Fruit fly (Drosophila melanogaster) whole organism, embryonic: ENCODE data around the gene CG5853.

Source experiments
- Antp ChIP-seq: fragments of 200-800 bp; sonication (Bioruptor generic); optimal IDR thresholded peaks from 3 replicates; lab custom pipeline; 2016; ENCODE audit warnings: missing biosample characterization, missing genetic modification characterization
- B-H1 ChIP-seq: fragments of 200-800 bp; sonication (Bioruptor generic); IDR thresholded peaks from 3 replicates; pipeline ENCODE4 v1.3.6; 2022; ENCODE audit warnings: missing biosample characterization, missing genetic modification characterization
- CG10431 ChIP-seq: fragments of 200-800 bp; sonication (Bioruptor generic); optimal IDR thresholded peaks from 3 replicates; lab custom pipeline; 2018; ENCODE audit warnings: missing biosample characterization, mild to moderate bottlenecking, missing genetic modification characterization
- CG10543 ChIP-seq: fragments of 200-800 bp; sonication (Bioruptor generic); optimal IDR thresholded peaks from 3 replicates; lab custom pipeline; 2017; ENCODE audit warnings: missing biosample characterization, mild to moderate bottlenecking, missing genetic modification characterization, moderate library complexity
- CG11247 ChIP-seq: fragments of 200-800 bp; sonication (Bioruptor generic); IDR thresholded peaks from 2 replicates; pipeline ENCODE4 v1.3.6; 2022; ENCODE audit warnings: missing biosample characterization, missing genetic modification characterization
- CG11695 ChIP-seq: fragments of 200-800 bp; sonication (Bioruptor generic); IDR thresholded peaks from 3 replicates; pipeline ENCODE4 v1.3.6; 2022; ENCODE audit warnings: missing biosample characterization, missing genetic modification characterization
- CG11696 ChIP-seq: fragments of 200-800 bp; sonication (Bioruptor generic); IDR thresholded peaks from 2 replicates; pipeline ENCODE4 v1.3.6; 2022; ENCODE audit warnings: missing biosample characterization, missing genetic modification characterization
- CG12744 ChIP-seq: fragments of 200-800 bp; sonication (Bioruptor generic); optimal IDR thresholded peaks from 2 replicates; lab custom pipeline; 2016; ENCODE audit warnings: missing biosample characterization, missing genetic modification characterization
- CG13287 ChIP-seq: fragments of 200-800 bp; sonication (Bioruptor generic); IDR thresholded peaks from 2 replicates; pipeline ENCODE4 v1.3.6; 2022; ENCODE audit warnings: missing biosample characterization, missing genetic modification characterization; ENCODE audit not compliant: partially characterized antibody
- CG13296 ChIP-seq: fragments of 200-800 bp; sonication (Bioruptor generic); optimal IDR thresholded peaks from 3 replicates; lab custom pipeline; 2018; ENCODE audit warnings: missing biosample characterization, mild to moderate bottlenecking, missing genetic modification characterization
- CG13775 ChIP-seq: fragments of 200-800 bp; sonication (Bioruptor generic); optimal IDR thresholded peaks from 3 replicates; lab custom pipeline; 2017; ENCODE audit warnings: missing biosample characterization, mild to moderate bottlenecking, missing genetic modification characterization
- CG13894 ChIP-seq: fragments of 200-800 bp; sonication (Bioruptor generic); optimal IDR thresholded peaks from 3 replicates; lab custom pipeline; 2018; ENCODE audit warnings: missing biosample characterization, mild to moderate bottlenecking, missing genetic modification characterization, moderate library complexity
- CG15479 ChIP-seq: fragments of 200-800 bp; sonication (Bioruptor generic); optimal IDR thresholded peaks from 3 replicates; lab custom pipeline; 2019; ENCODE audit warnings: missing biosample characterization, mild to moderate bottlenecking, missing genetic modification characterization, moderate library complexity
- CG17568 ChIP-seq: fragments of 200-800 bp; sonication (Bioruptor generic); optimal IDR thresholded peaks from 2 replicates; lab custom pipeline; 2018; ENCODE audit warnings: missing biosample characterization, mild to moderate bottlenecking, missing genetic modification characterization, moderate library complexity
- CG32767 ChIP-seq: fragments of 200-800 bp; sonication (Bioruptor generic); IDR thresholded peaks from 2 replicates; pipeline ENCODE4 v1.3.6; 2022; ENCODE audit warnings: missing biosample characterization, missing genetic modification characterization
- CG4404 ChIP-seq: fragments of 200-800 bp; sonication (Bioruptor generic); IDR thresholded peaks from 2 replicates; pipeline ENCODE4 v1.3.6; 2022; ENCODE audit warnings: missing biosample characterization, missing genetic modification characterization
- CG4730 ChIP-seq: fragments of 200-800 bp; sonication (Bioruptor generic); IDR thresholded peaks from 2 replicates; pipeline ENCODE4 v1.3.6; 2022; ENCODE audit warnings: missing biosample characterization, missing genetic modification characterization
- CG6272 ChIP-seq: fragments of 200-800 bp; sonication (Bioruptor generic); IDR thresholded peaks from 2 replicates; pipeline ENCODE4 v1.3.6; 2022; ENCODE audit warnings: missing biosample characterization, missing genetic modification characterization
- CG8924 ChIP-seq: fragments of 200-800 bp; optimal IDR thresholded peaks from 3 replicates; lab custom pipeline; 2019; ENCODE audit warnings: missing biosample characterization, mild to moderate bottlenecking, missing genetic modification characterization, moderate library complexity
- CG9609 ChIP-seq: fragments of 200-800 bp; sonication (Bioruptor generic); optimal IDR thresholded peaks from 3 replicates; lab custom pipeline; 2016; ENCODE audit warnings: missing biosample characterization, missing genetic modification characterization
- Fer1 ChIP-seq: fragments of 200-800 bp; sonication (Bioruptor generic); optimal IDR thresholded peaks from 2 replicates; lab custom pipeline; 2017; ENCODE audit warnings: missing biosample characterization, mild to moderate bottlenecking, missing genetic modification characterization
- H2.0 ChIP-seq: fragments of 200-800 bp; sonication (Bioruptor generic); IDR thresholded peaks from 2 replicates; pipeline ENCODE4 v1.3.6; 2022; ENCODE audit warnings: missing biosample characterization, missing genetic modification characterization
- Hr78 ChIP-seq, 2 experiments: fragments of 200-800 bp in 1 of 2; fragments of >200 bp in 1 of 2; sonication (Bioruptor generic) in 1 of 2; optimal IDR thresholded peaks; 2 replicates each; lab custom pipeline; 2017 to 2019; ENCODE audit warnings: missing biosample characterization in 2 of 2, missing genetic modification characterization in 2 of 2, mild to moderate bottlenecking in 1 of 2, moderate library complexity in 1 of 2
- Med ChIP-seq: fragments of 200-800 bp; sonication (Bioruptor generic); peaks from one replicate; lab custom pipeline; 2016; ENCODE audit warnings: missing biosample characterization, missing genetic modification characterization, mild to moderate bottlenecking, inconsistent platforms, moderate library complexity
- Mes4 ChIP-seq: fragments of 200-800 bp; sonication (Bioruptor generic); optimal IDR thresholded peaks from 2 replicates; lab custom pipeline; 2016; ENCODE audit warnings: missing biosample characterization, missing genetic modification characterization
- Oli ChIP-seq: fragments of 200-800 bp; sonication (Bioruptor generic); optimal IDR thresholded peaks from 2 replicates; lab custom pipeline; 2018; ENCODE audit warnings: missing biosample characterization, mild to moderate bottlenecking, missing genetic modification characterization, moderate library complexity
- Ptx1 ChIP-seq: fragments of 200-800 bp; sonication (Bioruptor generic); IDR thresholded peaks from 2 replicates; pipeline ENCODE4 v1.3.6; 2022; ENCODE audit warnings: missing biosample characterization, missing genetic modification characterization
- Six4 ChIP-seq: fragments of 200-800 bp; sonication (Bioruptor generic); optimal IDR thresholded peaks from 2 replicates; lab custom pipeline; 2016; ENCODE audit warnings: missing biosample characterization, missing genetic modification characterization
- Sox100B ChIP-seq: fragments of 200-800 bp; sonication (Bioruptor generic); optimal IDR thresholded peaks from 3 replicates; lab custom pipeline; 2018; ENCODE audit warnings: missing biosample characterization, mild to moderate bottlenecking, missing genetic modification characterization
- Tbp ChIP-seq: fragments of >200 bp; optimal IDR thresholded peaks from 2 replicates; lab custom pipeline; 2018; ENCODE audit warnings: missing biosample characterization, missing genetic modification characterization
- ap ChIP-seq: fragments of 200-800 bp; sonication (Bioruptor generic); IDR thresholded peaks from 2 replicates; pipeline ENCODE4 v1.3.6; 2022; ENCODE audit warnings: missing biosample characterization, missing genetic modification characterization
- br ChIP-seq: fragments of >200 bp; optimal IDR thresholded peaks from 2 replicates; lab custom pipeline; 2017
- dimm ChIP-seq: fragments of 200-800 bp; sonication (Bioruptor generic); IDR thresholded peaks from 2 replicates; pipeline ENCODE4 v1.3.6; 2022; ENCODE audit warnings: missing biosample characterization, missing genetic modification characterization
- dm ChIP-seq: fragments of 200-800 bp; sonication (Bioruptor generic); optimal IDR thresholded peaks from 3 replicates; lab custom pipeline; 2016; ENCODE audit warnings: missing biosample characterization, missing genetic modification characterization
- en ChIP-seq: fragments of 200-800 bp; sonication (Bioruptor generic); optimal IDR thresholded peaks from 2 replicates; lab custom pipeline; 2016; ENCODE audit warnings: missing biosample characterization, missing genetic modification characterization
- eve ChIP-seq, 2 experiments: fragments of >200 bp; optimal IDR thresholded peaks; 2 replicates each; lab custom pipeline; 2017; ENCODE audit warnings: missing biosample characterization in 2 of 2, missing genetic modification characterization in 2 of 2
- fd102C ChIP-seq: fragments of 200-800 bp; sonication (Bioruptor generic); optimal IDR thresholded peaks from 2 replicates; lab custom pipeline; 2018; ENCODE audit warnings: missing biosample characterization, mild to moderate bottlenecking, missing genetic modification characterization, moderate library complexity
- fu2 ChIP-seq: fragments of 200-800 bp; sonication (Bioruptor generic); optimal IDR thresholded peaks from 2 replicates; lab custom pipeline; 2016; ENCODE audit warnings: missing biosample characterization, missing genetic modification characterization
- gfzf ChIP-seq: fragments of 200-800 bp; sonication (Bioruptor generic); optimal IDR thresholded peaks from 2 replicates; lab custom pipeline; 2016; ENCODE audit warnings: missing biosample characterization, mild to moderate bottlenecking, missing genetic modification characterization, moderate library complexity
- grn ChIP-seq: fragments of 200-800 bp; sonication (Bioruptor generic); optimal IDR thresholded peaks from 3 replicates; lab custom pipeline; 2017; ENCODE audit warnings: missing biosample characterization, missing genetic modification characterization
- hb ChIP-seq: fragments of 200-800 bp; sonication (Bioruptor generic); IDR thresholded peaks from 3 replicates; pipeline ENCODE4 v1.3.6; 2022; ENCODE audit warnings: missing biosample characterization, missing genetic modification characterization; ENCODE audit not compliant: partially characterized antibody
- knrl ChIP-seq: fragments of 200-800 bp; sonication (Bioruptor generic); IDR thresholded peaks from 3 replicates; pipeline ENCODE4 v1.3.6; 2022; ENCODE audit warnings: missing biosample characterization, missing genetic modification characterization; ENCODE audit not compliant: partially characterized antibody
- lab ChIP-seq: fragments of 200-800 bp; sonication (Bioruptor generic); optimal IDR thresholded peaks from 3 replicates; lab custom pipeline; 2017; ENCODE audit warnings: missing biosample characterization, missing genetic modification characterization, mild to moderate bottlenecking, moderate library complexity, missing genetic modification reagents
- otp ChIP-seq: fragments of 200-800 bp; sonication (Bioruptor generic); IDR thresholded peaks from 3 replicates; pipeline ENCODE4, ENCODE4 v1.3.6; 2022; ENCODE audit warnings: missing biosample characterization, missing genetic modification characterization
- peb ChIP-seq: fragments of 200-800 bp; sonication (Bioruptor generic); IDR thresholded peaks from 2 replicates; pipeline ENCODE4 v1.3.6; 2022; ENCODE audit warnings: missing biosample characterization, missing genetic modification characterization
- tx ChIP-seq: fragments of 200-800 bp; sonication (Bioruptor generic); optimal IDR thresholded peaks from 2 replicates; lab custom pipeline; 2016; ENCODE audit warnings: missing biosample characterization, missing genetic modification characterization
- usp ChIP-seq: fragments of >200 bp; optimal IDR thresholded peaks from 2 replicates; lab custom pipeline; 2017; ENCODE audit warnings: missing biosample characterization, missing genetic modification characterization
- vfl ChIP-seq: fragments of 200-800 bp; sonication (Bioruptor generic); optimal IDR thresholded peaks from 2 replicates; lab custom pipeline; 2016; ENCODE audit warnings: missing biosample characterization, missing genetic modification characterization
- zfh1 ChIP-seq: fragments of 200-800 bp; sonication (Bioruptor generic); IDR thresholded peaks from 3 replicates; pipeline ENCODE4 v1.3.6; 2022; ENCODE audit warnings: missing biosample characterization, missing genetic modification characterization

Gene CG5853

DNA sequence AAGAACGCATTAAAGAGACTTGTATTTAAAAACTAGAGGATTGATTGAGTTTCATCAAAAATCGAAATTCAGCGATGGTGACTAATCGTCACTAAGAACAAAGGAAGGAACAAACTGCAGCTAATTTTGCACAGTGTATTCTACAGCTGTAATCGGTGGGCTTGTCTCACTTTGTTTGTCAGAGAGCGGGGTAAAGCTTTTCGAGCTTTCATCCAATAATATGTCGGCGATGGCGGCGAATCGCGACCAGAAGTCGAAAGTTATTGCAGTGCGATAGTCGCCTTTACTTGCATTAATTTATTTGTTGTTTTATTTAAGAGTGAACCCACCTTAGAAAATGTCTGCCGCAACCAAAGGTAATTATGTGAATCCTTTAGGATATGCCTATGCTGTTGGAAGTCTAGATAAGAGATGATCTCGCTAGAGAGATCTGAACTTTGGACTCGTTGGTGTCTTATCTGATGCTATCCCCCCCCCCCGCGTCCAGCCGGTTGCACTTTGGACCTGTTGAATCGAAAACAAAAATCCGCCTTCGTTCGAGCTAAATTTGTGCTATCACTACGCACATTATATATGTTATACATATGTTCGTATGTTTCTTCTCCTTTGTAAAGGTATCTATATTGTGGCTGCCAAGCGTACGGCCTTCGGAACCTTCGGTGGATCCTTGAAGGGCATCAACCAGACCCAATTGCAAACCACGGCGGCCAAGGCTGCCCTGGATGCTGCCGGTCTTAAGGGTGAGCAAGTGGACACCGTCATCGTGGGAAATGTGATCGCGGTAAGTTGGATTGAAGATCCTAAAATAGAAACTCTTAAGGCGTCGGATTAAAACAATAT is 32.2 kb downstream of the CG5853 start, which contains the start of gene yip2 (continued):
- TF ChIP-seq knrl (no peak), CG11696 (GFP tag; lab: Robert Waterston, UW) (peak; percentile 32; the same call in 1 of the 2 replicates), CG6272 (GFP tag; lab: Robert Waterston, UW) (no peak), Antp (GFP tag; lab: Kevin White, UChicago) (peak; percentile 55), CG13775 (GFP tag; lab: Kevin White, UChicago) (peak; percentile 17), Hr78 (GFP tag; optimal IDR thresholded peaks at IDR 0.05; lab: Kevin White, UChicago) (peak in 1 of 2 experiments; percentile 33), vfl (GFP tag; lab: Kevin White, UChicago) (peak; percentile 44), CG17568 (GFP tag; lab: Kevin White, UChicago) (peak; percentile 55), CG32767 (GFP tag; lab: Robert Waterston, UW) (0 out of 2 replicates have a peak, but pooled peaks have one; percentile 29), CG4404 (no peak), CG10431 (GFP tag; lab: Kevin White, UChicago) (no peak), CG10543 (GFP tag; lab: Kevin White, UChicago) (peak; percentile 59), CG11695 (peak; percentile 63), Med (peak; percentile 94), Oli (tag; lab: Kevin White, UChicago) (peak; percentile 49), Mes4 (GFP tag; lab: Kevin White, UChicago) (peak; percentile 20), CG9609 (GFP tag; lab: Kevin White, UChicago) (peak; percentile 39), CG11247 (GFP tag; lab: Robert Waterston, UW) (peak; percentile 40), Sox100B (GFP tag; lab: Kevin White, UChicago) (peak; percentile 56), tx (GFP tag; lab: Kevin White, UChicago) (peak; percentile 18), CG15479 (no peak), dimm (GFP tag; lab: Robert Waterston, UW) (no peak; the same call in 1 of the 2 replicates), usp (GFP tag; lab: Kevin White, UChicago) (no peak), ap (peak; percentile 52), hb (GFP tag; lab: Robert Waterston, UW) (no peak), CG13287 (GFP tag; lab: Robert Waterston, UW) (peak; percentile 66), Fer1 (GFP tag; lab: Kevin White, UChicago) (peak; percentile 72), otp (GFP tag; lab: Robert Waterston, UW) (peak; percentile 53; the same call in 1 of the 3 replicates), Tbp (no peak), H2.0 (GFP tag; lab: Robert Waterston, UW) (peak; percentile 42; the same call in 1 of the 2 replicates), Six4 (no peak), fu2 (GFP tag; lab: Kevin White, UChicago) (peak; percentile 62), eve (GFP tag; optimal IDR thresholded peaks at IDR 0.05; lab: Kevin White, UChicago) (no peak), CG8924 (peak; percentile 66), gfzf (GFP tag; lab: Kevin White, UChicago) (no peak), Ptx1 (GFP tag; lab: Robert Waterston, UW) (peak; percentile 52; the same call in 1 of the 2 replicates), fd102C (GFP tag; lab: Kevin White, UChicago) (no peak), CG4730 (0 out of 2 replicates have a peak, but pooled peaks have one; percentile 36), br (no peak), lab (GFP tag; lab: Kevin White, UChicago) (peak; percentile 79), grn (GFP tag; lab: Kevin White, UChicago) (peak; percentile 78), en (no peak), zfh1 (peak; percentile 72), CG13296 (GFP tag; lab: Kevin White, UChicago) (peak; percentile 89), dm (GFP tag; lab: Kevin White, UChicago) (no peak), peb (GFP tag; lab: Robert Waterston, UW) (no peak; the same call in 1 of the 2 replicates), CG12744 (GFP tag; lab: Kevin White, UChicago) (peak; percentile 7), CG13894 (tag; lab: Kevin White, UChicago) (peak; percentile 65), B-H1 (GFP tag; lab: Robert Waterston, UW) (no peak; the same call in 2 of the 3 replicates)
